Worm (Caenorhabditis elegans): ENCODE results near the gene ZK1248.19.

ce11 chrII:5854122-5854521 is 14.9 kb upstream of the ZK1248.19 start, which contains the start of gene H41C03.1:
- TF ChIP-seq dmd-4 (tag; optimal IDR thresholded peaks at IDR 0.05; ENCODE audit: borderline replicate concordance), result no peak
- TF ChIP-seq ceh-14 (tag; optimal IDR thresholded peaks at IDR 0.05), result no peak
- TF ChIP-seq elt-2 (tag; optimal IDR thresholded peaks at IDR 0.05), result no peak

Measured in whole organism, late embryonic.